Worm (Caenorhabditis elegans): ENCODE results near the gene F52E1.9.

ce11 chrV:8415113-8415530 lies 12.7 kb upstream of the F52E1.9 start:
- TF ChIP-seq pes-1 (GFP tag; IDR thresholded peaks at IDR 0.05) (no peak), hmbx-1 (tag; optimal IDR thresholded peaks at IDR 0.05) (no peak), B0310.2 (tag; optimal IDR thresholded peaks at IDR 0.05) (no peak), tra-4 (tag; optimal IDR thresholded peaks at IDR 0.05) (no peak), aly-1 (tag; optimal IDR thresholded peaks at IDR 0.05) (no peak), flt-1 (GFP tag; IDR thresholded peaks at IDR 0.05) (no peak), hmg-4 (GFP tag; optimal IDR thresholded peaks at IDR 0.05) (no peak), ama-1 (optimal IDR thresholded peaks at IDR 0.05) (no peak), hnd-1 (tag; optimal IDR thresholded peaks at IDR 0.05) (no peak), F13C5.2 (tag; optimal IDR thresholded peaks at IDR 0.05) (no peak), ets-7 (tag; optimal IDR thresholded peaks at IDR 0.05) (no peak), sea-1 (GFP tag; conservative IDR thresholded peaks at IDR 0.05) (no peak), ceh-36 (tag; optimal IDR thresholded peaks at IDR 0.05) (no peak)

Data from whole organism, early embryonic.